Fruit fly (Drosophila melanogaster) whole organism, wandering third instar larva: ENCODE data around the gene Mettl4.

ENCODE experiments used
- Abd-B ChIP-seq: fragments of >200 bp; optimal IDR thresholded peaks from 2 replicates; lab custom pipeline; 2017; ENCODE audit warnings: missing biosample characterization, missing genetic modification characterization
- pan ChIP-seq: fragments of >200 bp; optimal IDR thresholded peaks from 2 replicates; lab custom pipeline; 2017

DNA sequence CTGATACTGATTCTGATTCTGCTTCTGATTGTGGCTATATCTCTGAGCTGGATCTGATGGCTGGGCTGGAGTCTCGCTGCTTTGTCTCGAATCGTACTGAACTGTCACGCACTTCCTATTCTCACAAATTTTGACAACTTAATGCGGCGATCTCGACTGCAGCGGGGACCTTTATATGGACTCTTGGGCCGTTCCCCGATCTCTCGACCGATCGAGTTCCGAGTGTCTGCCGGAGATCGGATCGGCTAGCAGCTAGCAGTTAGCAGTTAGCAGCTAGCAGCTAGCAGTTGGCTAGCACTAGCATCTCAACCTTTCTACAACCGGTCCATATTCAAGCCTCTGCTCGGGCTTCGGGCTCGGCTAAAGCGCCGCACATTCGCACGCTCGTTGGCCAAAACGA is 46.2 kb downstream of the Mettl4 start, which contains the start of gene CG10345:
- no peak for TF ChIP-seq pan (lab: Kevin White, UChicago)
- TF ChIP-seq Abd-B, result no peak
